Worm (Caenorhabditis elegans): ENCODE results near the gene fbxa-77.
"Not testable (repeated sequence)": the region's sequence is repeated elsewhere in the genome, so short reads cannot be mapped to it uniquely, and the experiment has no call there.

Gene fbxa-77

DNA sequence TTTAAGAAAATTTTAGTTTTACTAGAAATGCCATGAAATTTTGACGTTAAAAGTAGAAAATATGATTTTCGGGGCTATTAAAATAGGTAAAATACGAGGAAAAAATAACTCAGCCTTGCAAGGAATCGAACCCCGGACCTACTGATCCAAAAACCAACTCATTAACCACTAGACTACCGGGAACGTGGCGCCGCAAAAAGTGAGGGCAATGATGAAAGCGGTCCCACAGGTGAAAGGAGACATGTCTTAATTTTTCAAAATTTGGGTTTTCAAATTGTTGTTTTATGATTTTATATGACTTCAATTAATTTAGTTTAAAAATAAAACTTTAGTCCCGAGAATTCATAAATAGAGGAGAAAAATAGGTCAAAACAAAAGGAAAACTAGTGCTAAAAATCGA lies 18.6 kb upstream of the fbxa-77 start:
- TF ChIP-seq flt-1 (GFP tag; IDR thresholded peaks at IDR 0.05) = no peak
- no peak for TF ChIP-seq hmbx-1 (tag; optimal IDR thresholded peaks at IDR 0.05)
- no peak for TF ChIP-seq hnd-1 (tag; optimal IDR thresholded peaks at IDR 0.05)
- no peak for TF ChIP-seq ets-7 (tag; optimal IDR thresholded peaks at IDR 0.05)
- TF ChIP-seq scrt-1 (GFP tag; IDR thresholded peaks at IDR 0.05) = no peak

DNA sequence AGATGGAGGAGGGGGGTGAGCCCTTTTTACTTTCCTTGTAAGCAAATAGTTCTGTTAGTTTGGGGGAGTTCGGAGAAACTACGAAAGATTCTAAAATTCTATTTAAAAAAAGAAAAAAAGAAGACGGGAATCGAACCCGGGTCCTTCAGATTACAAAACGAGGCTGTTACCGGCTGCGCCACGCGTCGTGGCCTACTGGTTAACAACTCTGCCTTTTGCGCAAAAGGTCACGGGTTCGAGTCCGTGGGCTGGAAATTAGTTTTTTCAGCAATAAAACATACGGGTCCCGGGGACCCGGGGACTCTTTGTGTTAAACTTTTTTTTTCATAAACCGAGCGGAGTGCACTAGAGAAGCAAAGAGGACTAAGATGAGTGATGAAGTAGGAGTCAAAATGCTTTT lies 18.1 kb upstream of the fbxa-77 start:
- TF ChIP-seq F13C5.2 (tag; optimal IDR thresholded peaks at IDR 0.05) (no peak), B0310.2 (tag; optimal IDR thresholded peaks at IDR 0.05) (no peak), tbx-11 (GFP tag; IDR thresholded peaks at IDR 0.05) (no peak), sea-1 (GFP tag; conservative IDR thresholded peaks at IDR 0.05) (no peak), ceh-36 (tag; optimal IDR thresholded peaks at IDR 0.05) (no peak), hmg-4 (GFP tag; optimal IDR thresholded peaks at IDR 0.05) (no peak), pes-1 (GFP tag; IDR thresholded peaks at IDR 0.05) (no peak), scrt-1 (GFP tag; IDR thresholded peaks at IDR 0.05) (no peak), tbx-37 (GFP tag; conservative IDR thresholded peaks at IDR 0.05) (no peak), aly-1 (tag; optimal IDR thresholded peaks at IDR 0.05) (no peak), tra-4 (tag; optimal IDR thresholded peaks at IDR 0.05) (no peak), ceh-13 (GFP tag; optimal IDR thresholded peaks at IDR 0.05) (no peak), hmbx-1 (tag; optimal IDR thresholded peaks at IDR 0.05) (no peak), ama-1 (optimal IDR thresholded peaks at IDR 0.05) (no peak), hnd-1 (tag; optimal IDR thresholded peaks at IDR 0.05) (no peak), ets-7 (tag; optimal IDR thresholded peaks at IDR 0.05) (no peak)

DNA sequence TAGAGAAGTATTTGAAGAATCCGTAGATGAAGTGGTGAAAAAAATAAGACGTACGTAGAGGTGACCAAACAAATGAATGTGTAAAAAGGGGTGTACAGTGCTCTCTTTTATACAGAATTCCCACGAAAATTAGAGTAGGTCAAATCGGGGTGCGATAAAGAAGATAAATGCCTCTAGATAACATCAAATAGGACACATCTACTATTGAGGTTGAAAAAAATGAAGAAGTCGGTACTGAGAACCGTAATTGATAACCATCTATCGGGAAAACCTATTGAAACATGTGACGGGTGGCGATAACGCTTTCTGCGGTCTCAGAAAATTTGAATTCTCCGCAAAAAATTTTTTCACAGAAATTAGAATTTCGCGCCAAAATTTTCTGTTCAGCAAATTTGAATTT lies 10.6 kb upstream of the fbxa-77 start, which contains the start of gene fbxa-61:
fbxa-61 (plus strand) TSS at position 345 of the 400 bp plus-strand sequence.
- TF ChIP-seq tbx-37 (GFP tag; conservative IDR thresholded peaks at IDR 0.05) (no peak), aly-1 (tag; optimal IDR thresholded peaks at IDR 0.05) (no peak), hmg-4 (GFP tag; optimal IDR thresholded peaks at IDR 0.05) (no peak), tbx-11 (GFP tag; IDR thresholded peaks at IDR 0.05) (no peak), ama-1 (optimal IDR thresholded peaks at IDR 0.05) (no peak), ceh-36 (tag; optimal IDR thresholded peaks at IDR 0.05) (no peak), hmbx-1 (tag; optimal IDR thresholded peaks at IDR 0.05) (no peak)

DNA sequence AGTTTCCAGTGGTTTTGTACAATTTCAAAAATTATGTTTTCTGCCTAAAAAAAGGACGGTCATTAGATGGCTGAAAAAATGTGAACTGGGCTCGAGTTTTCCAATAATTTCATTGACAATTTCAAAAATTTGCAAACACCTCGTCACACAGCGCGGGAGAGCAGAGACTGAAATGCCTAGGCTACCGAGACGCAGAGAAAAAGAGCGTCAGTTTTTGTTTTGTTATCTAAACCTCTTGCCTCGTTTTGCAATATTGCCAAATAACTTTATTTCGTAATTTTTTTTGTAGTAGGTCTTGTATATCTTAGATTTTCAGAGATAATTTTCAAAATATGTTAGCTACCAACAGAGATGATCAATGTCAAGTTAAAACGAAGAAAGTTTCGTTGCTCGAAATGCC lies 6.1 kb upstream of the fbxa-77 start, which contains the start of gene fbxa-63:
fbxa-63 (plus strand) TSS at position 310 of the 400 bp plus-strand sequence.
- no peak for TF ChIP-seq scrt-1 (GFP tag; IDR thresholded peaks at IDR 0.05)
- no peak for TF ChIP-seq tbx-37 (GFP tag; conservative IDR thresholded peaks at IDR 0.05)
- TF ChIP-seq B0310.2 (tag; optimal IDR thresholded peaks at IDR 0.05) = no peak
- no peak for TF ChIP-seq ama-1 (optimal IDR thresholded peaks at IDR 0.05)
- no peak for TF ChIP-seq ets-7 (tag; optimal IDR thresholded peaks at IDR 0.05)
- no peak for TF ChIP-seq ceh-36 (tag; optimal IDR thresholded peaks at IDR 0.05)
- no peak for TF ChIP-seq hmg-4 (GFP tag; optimal IDR thresholded peaks at IDR 0.05)
- TF ChIP-seq hnd-1 (tag; optimal IDR thresholded peaks at IDR 0.05) = no peak
- TF ChIP-seq hmbx-1 (tag; optimal IDR thresholded peaks at IDR 0.05) = no peak
- no peak for TF ChIP-seq flt-1 (GFP tag; IDR thresholded peaks at IDR 0.05)
- no peak for TF ChIP-seq F13C5.2 (tag; optimal IDR thresholded peaks at IDR 0.05)
- TF ChIP-seq tbx-11 (GFP tag; IDR thresholded peaks at IDR 0.05) = no peak
- no peak for TF ChIP-seq ceh-13 (GFP tag; optimal IDR thresholded peaks at IDR 0.05)

DNA sequence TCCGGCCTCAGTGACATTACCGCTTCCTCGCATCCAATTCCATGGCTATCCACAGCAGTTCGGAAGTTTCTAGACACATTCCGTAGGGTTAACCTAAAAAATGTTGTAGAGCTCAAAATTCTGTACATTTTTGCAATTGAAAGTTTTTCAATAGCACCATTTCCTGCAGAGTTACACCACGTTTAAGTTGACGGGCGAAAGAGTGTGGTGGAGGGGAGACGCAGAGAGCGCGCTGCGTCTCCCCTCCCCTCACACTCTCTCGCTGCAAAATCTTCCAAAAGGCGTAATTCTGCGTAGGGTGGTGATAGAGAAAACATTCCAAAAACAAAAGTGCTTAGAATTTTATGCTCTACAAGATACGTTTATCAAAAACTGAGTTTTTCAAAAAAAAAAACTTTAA lies 940 bp upstream of the fbxa-77 start:
- TF ChIP-seq sea-1 (GFP tag; conservative IDR thresholded peaks at IDR 0.05) = no peak
- no peak for TF ChIP-seq hnd-1 (tag; optimal IDR thresholded peaks at IDR 0.05)
- no peak for TF ChIP-seq tbx-37 (GFP tag; conservative IDR thresholded peaks at IDR 0.05)
- TF ChIP-seq flt-1 (GFP tag; IDR thresholded peaks at IDR 0.05) = no peak
- TF ChIP-seq scrt-1 (GFP tag; IDR thresholded peaks at IDR 0.05) = no peak
- TF ChIP-seq tbx-11 (GFP tag; IDR thresholded peaks at IDR 0.05) = no peak
- TF ChIP-seq ets-7 (tag; optimal IDR thresholded peaks at IDR 0.05) = no peak
- TF ChIP-seq ceh-36 (tag; optimal IDR thresholded peaks at IDR 0.05) = no peak
- no peak for TF ChIP-seq tra-4 (tag; optimal IDR thresholded peaks at IDR 0.05)
- TF ChIP-seq hmg-4 (GFP tag; optimal IDR thresholded peaks at IDR 0.05) = no peak
- no peak for TF ChIP-seq F13C5.2 (tag; optimal IDR thresholded peaks at IDR 0.05)
- TF ChIP-seq hmbx-1 (tag; optimal IDR thresholded peaks at IDR 0.05) = no peak

DNA sequence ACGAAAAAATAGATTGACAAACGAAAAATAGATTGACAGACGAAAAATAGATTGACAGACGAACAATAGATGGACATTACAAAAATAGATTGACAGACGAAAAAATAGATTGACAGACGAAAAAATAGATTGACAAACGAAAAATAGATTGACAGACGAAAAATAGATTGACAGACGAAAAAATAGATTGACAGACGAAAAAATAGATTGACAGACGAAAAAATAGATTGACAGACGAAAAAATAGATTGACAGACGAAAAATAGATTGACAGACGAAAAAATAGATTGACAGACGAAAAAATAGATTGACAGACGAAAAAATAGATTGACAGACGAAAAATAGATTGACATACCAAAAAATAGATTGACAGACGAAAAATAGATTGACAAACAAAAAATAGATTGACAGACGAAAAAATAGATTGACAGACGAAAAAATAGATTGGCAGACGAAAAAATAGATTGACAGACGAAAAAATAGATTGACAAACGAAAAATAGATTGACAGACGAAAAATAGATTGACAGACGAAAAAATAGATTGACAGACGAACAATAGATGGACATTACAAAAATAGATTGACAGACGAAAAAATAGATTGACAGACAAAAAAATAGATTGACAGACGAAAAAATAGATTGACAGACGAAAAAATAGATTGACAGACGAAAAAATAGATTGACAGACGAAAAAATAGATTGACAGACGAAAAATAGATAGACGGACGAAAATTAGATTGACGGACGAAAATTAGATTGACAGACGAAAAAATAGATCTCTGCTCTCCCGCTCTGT lies 3.3 kb downstream of the fbxa-77 start:
- TF ChIP-seq tbx-11 (GFP tag; IDR thresholded peaks at IDR 0.05) = peak; percentile 59; the same call in 1 of the 2 replicates

DNA sequence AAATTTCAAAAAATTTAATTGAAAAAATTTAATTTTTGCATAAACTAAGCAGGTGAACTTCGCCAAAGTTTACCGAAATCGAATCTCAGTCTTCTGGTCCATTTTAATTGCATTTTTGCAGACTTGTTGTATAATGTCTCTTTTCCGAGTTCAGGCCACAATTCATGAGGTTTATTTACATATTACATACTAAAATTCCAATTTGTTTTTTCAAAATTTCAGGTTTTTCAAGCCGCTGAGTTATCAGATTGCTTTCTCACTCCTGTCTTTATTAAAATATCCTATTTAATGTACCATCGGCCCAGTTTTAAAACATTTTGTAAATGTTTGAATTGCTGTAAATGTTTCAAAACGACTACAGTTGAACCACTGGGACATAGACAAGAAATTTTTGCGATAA lies 7.2 kb downstream of the fbxa-77 start, which contains the start of gene fbxa-208:
fbxa-208 (plus strand) TSS at position 301 of the 400 bp plus-strand sequence.
- TF ChIP-seq sea-1 (GFP tag; conservative IDR thresholded peaks at IDR 0.05); tbx-37 (GFP tag; conservative IDR thresholded peaks at IDR 0.05); pes-1 (GFP tag; IDR thresholded peaks at IDR 0.05): not testable (repeated sequence)

DNA sequence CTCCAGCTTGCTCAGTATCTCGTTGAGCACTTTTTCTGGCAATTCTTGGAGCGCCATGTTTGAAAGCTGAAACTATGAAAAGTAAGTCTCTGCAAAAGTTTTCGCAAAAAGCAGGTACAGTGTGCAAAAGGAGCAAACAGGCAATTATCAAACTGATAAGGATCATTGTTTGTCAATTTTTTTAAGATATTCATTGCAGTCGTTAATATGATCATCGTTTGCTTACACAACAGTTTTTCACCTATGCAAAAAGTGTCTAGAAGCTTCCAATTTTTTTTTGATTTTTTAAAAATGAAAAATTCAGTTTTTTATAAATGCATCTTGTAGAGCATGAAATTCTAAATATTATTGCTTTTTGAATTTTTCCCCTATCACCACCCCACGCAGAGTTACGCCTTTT lies 9.1 kb downstream of the fbxa-77 start, which contains the start of gene fbxa-78:
fbxa-78 (minus strand) TSS at position 101 of the 400 bp plus-strand sequence.
- TF ChIP-seq hmbx-1 (tag; optimal IDR thresholded peaks at IDR 0.05); pes-1 (GFP tag; IDR thresholded peaks at IDR 0.05); B0310.2 (tag; optimal IDR thresholded peaks at IDR 0.05): not testable (repeated sequence)
